Worm (Caenorhabditis elegans) whole organism, young adult: ENCODE data around the gene nhr-125.

Experiments
- C17E4.6 ChIP-seq: fragments of 200-800 bp; sonication (Bioruptor generic); IDR thresholded peaks from 2 replicates; pipeline ENCODE4 v1.3.6; 2022; ENCODE audit warnings: missing genetic modification reagents, missing genetic modification characterization, missing compliant biosample characterization
- Y95B8A.8 ChIP-seq: fragments of 200-800 bp; sonication (Bioruptor generic); IDR thresholded peaks from 2 replicates; pipeline ENCODE4 v1.3.6; 2022; ENCODE audit warnings: missing genetic modification reagents, missing genetic modification characterization, missing compliant biosample characterization
- hlh-12 ChIP-seq: sonication (generic microtip); optimal IDR thresholded peaks from 2 replicates; lab custom pipeline; 2016; ENCODE audit warnings: missing genetic modification characterization, missing compliant biosample characterization
- hlh-26 ChIP-seq: fragments of 200-800 bp; sonication (Bioruptor generic); conservative IDR thresholded peaks from 2 replicates; pipeline ENCODE4 v1.3.6; 2022; ENCODE audit warnings: missing genetic modification reagents, missing genetic modification characterization, missing compliant biosample characterization
- hmg-20 ChIP-seq: fragments of 200-800 bp; sonication (Bioruptor generic); IDR thresholded peaks from 2 replicates; pipeline ENCODE4 v1.3.6; 2022; ENCODE audit warnings: missing genetic modification reagents, missing genetic modification characterization, missing compliant biosample characterization
- hrde-1 ChIP-seq: sonication (generic microtip); optimal IDR thresholded peaks from 2 replicates; lab custom pipeline; 2016; ENCODE audit warnings: missing genetic modification characterization, mild to moderate bottlenecking, missing compliant biosample characterization, moderate library complexity, missing genotype, missing genetic modification reagents, borderline replicate concordance
- nfyb-1 ChIP-seq: fragments of 200-800 bp; sonication (Bioruptor generic); IDR thresholded peaks from 2 replicates; pipeline ENCODE4 v1.3.6; 2022; ENCODE audit warnings: missing genetic modification reagents, missing genetic modification characterization, missing compliant biosample characterization
- repo-1 ChIP-seq: sonication (generic microtip); optimal IDR thresholded peaks from 2 replicates; lab custom pipeline; 2017; ENCODE audit warnings: mild to moderate bottlenecking, missing genetic modification characterization, missing compliant biosample characterization
- snpc-4 ChIP-seq, 5 experiments: fragments of 150-350 bp in 1 of 5; sonication (generic microtip) in 4 of 5; optimal IDR thresholded peaks; 2 replicates each; lab custom pipeline; 2014 to 2018; ENCODE audit warnings: missing genetic modification characterization in 5 of 5, missing biosample characterization in 3 of 5, antibody characterized with exemption in 2 of 5, mild to moderate bottlenecking in 2 of 5, missing compliant biosample characterization in 2 of 5, missing genotype in 2 of 5, moderate library complexity in 2 of 5, missing genetic modification reagents in 1 of 5

DNA sequence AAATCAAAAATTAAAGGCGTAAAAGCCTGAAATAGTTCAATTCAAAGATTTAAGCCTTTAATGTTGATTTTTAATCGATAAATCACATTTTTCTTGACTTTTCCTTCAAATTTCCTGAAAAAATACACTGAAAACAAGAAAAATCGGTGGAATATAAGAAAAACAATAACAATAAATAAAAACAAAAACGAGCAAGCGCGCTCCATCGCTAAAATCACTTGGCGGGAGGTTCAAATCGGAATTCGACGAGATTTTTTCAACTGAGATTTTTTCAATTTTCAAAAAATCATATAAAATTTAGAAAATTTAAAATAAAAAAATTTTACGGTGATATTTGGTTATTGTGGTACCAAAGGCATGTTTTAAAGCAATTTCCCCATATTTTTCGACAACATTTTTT lies 14.2 kb upstream of the nhr-125 start:
- no peak for TF ChIP-seq snpc-4 (GFP tag; optimal IDR thresholded peaks at IDR 0.05; lab: Kevin White, UChicago)
- TF ChIP-seq snpc-4 (tag; optimal IDR thresholded peaks at IDR 0.05; lab: Kevin White, UChicago) = no peak
- TF ChIP-seq hmg-20 = no peak
- TF ChIP-seq repo-1 (tag; lab: Kevin White, UChicago) = no peak
- no peak for TF ChIP-seq Y95B8A.8 (GFP tag; lab: Robert Waterston, UW)
- no peak for TF ChIP-seq C17E4.6 (GFP tag; lab: Robert Waterston, UW)
- TF ChIP-seq hrde-1 (tag; lab: Kevin White, UChicago) = no peak
- no peak for TF ChIP-seq hlh-12 (tag; lab: Kevin White, UChicago)
- no peak for TF ChIP-seq nfyb-1 (GFP tag; lab: Robert Waterston, UW)
- TF ChIP-seq hlh-26 (GFP tag; lab: Robert Waterston, UW) = no peak
